Worm (Caenorhabditis elegans): ENCODE data around the gene pat-4.

- no peak for TF ChIP-seq ztf-29 (GFP tag; IDR thresholded peaks at IDR 0.05)
- TF ChIP-seq cog-1 (tag; optimal IDR thresholded peaks at IDR 0.05) = no peak
- no peak for TF ChIP-seq klf-2 (GFP tag; conservative IDR thresholded peaks at IDR 0.05)
- no peak for TF ChIP-seq ztf-23 (GFP tag; IDR thresholded peaks at IDR 0.05)
- TF ChIP-seq med-1 (GFP tag; optimal IDR thresholded peaks at IDR 0.05; ENCODE audit: insufficient read depth) = no peak
- TF ChIP-seq ref-1 (GFP tag; conservative IDR thresholded peaks at IDR 0.05) = no peak
- TF ChIP-seq tab-1 (GFP tag; IDR thresholded peaks at IDR 0.05) = no peak
- TF ChIP-seq flt-1 (GFP tag; IDR thresholded peaks at IDR 0.05) = no peak
Measured at ce11 chrIII:41484-41883, 53.1 kb downstream of the pat-4 start.

Measured in whole organism, midembryonic.